Fruit fly (Drosophila melanogaster): ENCODE data around the gene pes.

DNA sequence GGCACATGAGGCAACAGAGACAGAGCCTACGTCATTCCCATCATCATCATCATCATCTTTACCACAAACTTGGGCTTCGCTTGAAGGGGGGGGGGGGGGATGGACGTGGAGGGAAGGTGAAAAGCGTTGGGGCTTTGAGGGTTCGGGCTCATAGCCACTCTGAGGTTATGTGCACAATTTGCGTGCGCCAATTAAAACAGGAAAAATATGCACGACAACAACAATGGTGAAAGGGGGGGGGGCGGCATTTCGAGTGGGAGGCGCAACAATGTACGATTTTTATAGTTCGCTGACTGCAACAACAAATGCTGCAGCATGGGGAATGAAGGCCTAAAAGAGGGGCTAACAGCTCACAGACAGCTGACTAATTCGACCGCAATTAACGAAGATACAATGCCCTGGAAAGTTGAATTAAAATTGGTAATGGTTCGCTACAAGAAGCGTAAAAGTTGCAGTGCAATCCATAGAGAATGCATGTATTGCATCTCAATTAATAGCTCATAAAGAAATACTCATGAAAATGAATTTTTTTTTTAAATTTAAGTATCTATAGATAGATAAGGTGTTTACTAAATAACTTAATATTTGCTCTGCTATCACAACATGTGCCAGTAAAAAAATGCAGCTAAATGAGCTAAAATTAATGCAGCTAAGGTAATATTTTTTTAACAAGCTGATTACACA is 27.0 kb downstream of the pes start:
- TF ChIP-seq CG8478 (optimal IDR thresholded peaks at IDR 0.05) (no peak), CTCF (optimal IDR thresholded peaks at IDR 0.05) (no peak)
